Fruit fly (Drosophila melanogaster) whole organism, embryonic: ENCODE data around the gene Nopp140.

Experiments used
- Adf1 ChIP-seq: fragments of 200-800 bp; sonication (Bioruptor generic); IDR thresholded peaks from 2 replicates; pipeline ENCODE4 v1.3.6; 2022; ENCODE audit warnings: missing biosample characterization, missing genetic modification characterization
- CG10267 ChIP-seq: fragments of 200-800 bp; sonication (Bioruptor generic); optimal IDR thresholded peaks from 2 replicates; lab custom pipeline; 2018; ENCODE audit warnings: missing biosample characterization, mild to moderate bottlenecking, missing genetic modification characterization, moderate library complexity
- CG10366 ChIP-seq: fragments of 200-800 bp; sonication (Bioruptor generic); IDR thresholded peaks from 2 replicates; pipeline ENCODE4 v1.3.6; 2022; ENCODE audit warnings: missing biosample characterization, missing genetic modification characterization
- CG12104 ChIP-seq: fragments of 200-800 bp; sonication (Bioruptor generic); optimal IDR thresholded peaks from 3 replicates; lab custom pipeline; 2016; ENCODE audit warnings: missing biosample characterization, missing genetic modification characterization
- CG1792 ChIP-seq: fragments of 200-800 bp; sonication (Bioruptor generic); optimal IDR thresholded peaks from 2 replicates; lab custom pipeline; 2016; ENCODE audit warnings: missing biosample characterization, missing genetic modification characterization
- CG18599 ChIP-seq: fragments of 200-800 bp; sonication (Bioruptor generic); optimal IDR thresholded peaks from 3 replicates; lab custom pipeline; 2017; ENCODE audit warnings: missing biosample characterization, missing genetic modification characterization, mild to moderate bottlenecking, moderate library complexity, missing genetic modification reagents
- CG2712 ChIP-seq: fragments of 200-800 bp; optimal IDR thresholded peaks from 3 replicates; lab custom pipeline; 2019; ENCODE audit warnings: missing biosample characterization, mild to moderate bottlenecking, missing genetic modification characterization, moderate library complexity
- CG2889 ChIP-seq: fragments of 200-800 bp; sonication (Bioruptor generic); IDR thresholded peaks from 3 replicates; pipeline ENCODE4 v1.3.6; 2022; ENCODE audit warnings: missing biosample characterization, missing genetic modification characterization
- CG30020 ChIP-seq: fragments of 200-800 bp; optimal IDR thresholded peaks from 2 replicates; lab custom pipeline; 2019; ENCODE audit warnings: missing biosample characterization, mild to moderate bottlenecking, missing genetic modification characterization, moderate library complexity
- CG31365 ChIP-seq: fragments of 200-800 bp; sonication (Bioruptor generic); optimal IDR thresholded peaks from 2 replicates; lab custom pipeline; 2018; ENCODE audit warnings: missing biosample characterization, mild to moderate bottlenecking, missing genetic modification characterization
- CG31441 ChIP-seq: fragments of 200-800 bp; sonication (Bioruptor generic); IDR thresholded peaks from 2 replicates; pipeline ENCODE4 v1.3.6; 2022; ENCODE audit warnings: missing biosample characterization, missing genetic modification characterization
- CG32532 ChIP-seq: fragments of 200-800 bp; sonication (Bioruptor generic); IDR thresholded peaks from 2 replicates; pipeline ENCODE4 v1.3.6; 2022; ENCODE audit warnings: missing biosample characterization, missing genetic modification characterization
- CG34376 ChIP-seq: fragments of 200-800 bp; sonication (Bioruptor generic); optimal IDR thresholded peaks from 2 replicates; lab custom pipeline; 2018; ENCODE audit warnings: missing biosample characterization, mild to moderate bottlenecking, missing genetic modification characterization
- CG3726 ChIP-seq: fragments of 200-800 bp; sonication (Bioruptor generic); IDR thresholded peaks from 3 replicates; pipeline ENCODE4, ENCODE4 v1.3.6; 2022; ENCODE audit warnings: missing biosample characterization, missing genetic modification characterization
- CG42726 ChIP-seq: fragments of 200-800 bp; sonication (Bioruptor generic); IDR thresholded peaks from 2 replicates; pipeline ENCODE4 v1.3.6; 2022; ENCODE audit warnings: missing biosample characterization, missing genetic modification characterization; ENCODE audit not compliant: partially characterized antibody
- CG4707 ChIP-seq: fragments of 200-800 bp; sonication (Bioruptor generic); optimal IDR thresholded peaks from 2 replicates; lab custom pipeline; 2018; ENCODE audit warnings: missing biosample characterization, mild to moderate bottlenecking, missing genetic modification characterization, moderate library complexity
- CG4730 ChIP-seq: fragments of 200-800 bp; sonication (Bioruptor generic); IDR thresholded peaks from 2 replicates; pipeline ENCODE4 v1.3.6; 2022; ENCODE audit warnings: missing biosample characterization, missing genetic modification characterization
- CG6175 ChIP-seq: fragments of 200-800 bp; sonication (Bioruptor generic); IDR thresholded peaks from 3 replicates; pipeline ENCODE4 v1.3.6; 2022; ENCODE audit warnings: missing biosample characterization, missing genetic modification characterization
- CG6765 ChIP-seq: fragments of 200-800 bp; sonication (Bioruptor generic); optimal IDR thresholded peaks from 3 replicates; lab custom pipeline; 2017; ENCODE audit warnings: missing biosample characterization, mild to moderate bottlenecking, missing genetic modification characterization
- CG8290 ChIP-seq, 3 experiments: fragments of 200-800 bp; sonication (Bioruptor generic); optimal IDR thresholded peaks; 2 replicates each; lab custom pipeline; 2016 to 2019; ENCODE audit warnings: missing biosample characterization in 3 of 3, missing genetic modification characterization in 3 of 3, mild to moderate bottlenecking in 2 of 3, moderate library complexity in 1 of 3
- CG9609 ChIP-seq: fragments of 200-800 bp; sonication (Bioruptor generic); optimal IDR thresholded peaks from 3 replicates; lab custom pipeline; 2016; ENCODE audit warnings: missing biosample characterization, missing genetic modification characterization
- CG9797 ChIP-seq: fragments of 200-800 bp; sonication (Bioruptor generic); optimal IDR thresholded peaks from 3 replicates; lab custom pipeline; 2018; ENCODE audit warnings: missing biosample characterization, mild to moderate bottlenecking, missing genetic modification characterization
- D19A ChIP-seq: fragments of 200-800 bp; optimal IDR thresholded peaks from 3 replicates; lab custom pipeline; 2019; ENCODE audit warnings: missing biosample characterization, mild to moderate bottlenecking, missing genetic modification characterization, moderate library complexity
- Dfd ChIP-seq, 2 experiments: fragments of >200 bp; optimal IDR thresholded peaks; 2 replicates each; lab custom pipeline; 2017; ENCODE audit warnings: missing biosample characterization in 2 of 2, missing genetic modification characterization in 2 of 2
- Doc2 ChIP-seq: fragments of 200-800 bp; sonication (Bioruptor generic); IDR thresholded peaks from 2 replicates; pipeline ENCODE4 v1.3.6; 2022; ENCODE audit warnings: missing biosample characterization, missing genetic modification characterization
- Dp ChIP-seq: fragments of 200-800 bp; sonication (Bioruptor generic); optimal IDR thresholded peaks from 2 replicates; lab custom pipeline; 2018; ENCODE audit warnings: missing biosample characterization, mild to moderate bottlenecking, missing genetic modification characterization, moderate library complexity
- Fer2 ChIP-seq: fragments of 200-800 bp; sonication (Bioruptor generic); optimal IDR thresholded peaks from 2 replicates; lab custom pipeline; 2018; ENCODE audit warnings: missing biosample characterization, mild to moderate bottlenecking, missing genetic modification characterization, moderate library complexity
- Gug ChIP-seq: fragments of 200-800 bp; sonication (Bioruptor generic); IDR thresholded peaks from 4 replicates; pipeline ENCODE4 v1.3.6; 2022; ENCODE audit warnings: missing biosample characterization, missing genetic modification characterization
- HLH3B ChIP-seq: fragments of 200-800 bp; sonication (Bioruptor generic); IDR thresholded peaks from 2 replicates; pipeline ENCODE4 v1.3.6; 2022; ENCODE audit warnings: missing biosample characterization, missing genetic modification characterization
- NfI ChIP-seq: fragments of 200-800 bp; sonication (Bioruptor generic); optimal IDR thresholded peaks from 3 replicates; lab custom pipeline; 2018; ENCODE audit warnings: missing biosample characterization, mild to moderate bottlenecking, missing genetic modification characterization, moderate library complexity
- Oli ChIP-seq: fragments of 200-800 bp; sonication (Bioruptor generic); optimal IDR thresholded peaks from 2 replicates; lab custom pipeline; 2018; ENCODE audit warnings: missing biosample characterization, mild to moderate bottlenecking, missing genetic modification characterization, moderate library complexity
- bigmax ChIP-seq: fragments of 200-800 bp; sonication (Bioruptor generic); optimal IDR thresholded peaks from 2 replicates; lab custom pipeline; 2018; ENCODE audit warnings: missing biosample characterization, mild to moderate bottlenecking, missing genetic modification characterization
- br ChIP-seq: fragments of >200 bp; optimal IDR thresholded peaks from 2 replicates; lab custom pipeline; 2017
- cato ChIP-seq: fragments of 200-800 bp; sonication (Bioruptor generic); optimal IDR thresholded peaks from 2 replicates; lab custom pipeline; 2016; ENCODE audit warnings: missing biosample characterization, missing genetic modification characterization, borderline replicate concordance
- chif ChIP-seq, 2 experiments: fragments of 200-800 bp; sonication (Bioruptor generic); optimal IDR thresholded peaks; 3 replicates each; lab custom pipeline; 2016; ENCODE audit warnings: missing biosample characterization in 2 of 2, missing genetic modification characterization in 2 of 2
- fru ChIP-seq: fragments of >200 bp; optimal IDR thresholded peaks from 2 replicates; lab custom pipeline; 2017
- ftz-f1 ChIP-seq: fragments of 200-800 bp; sonication (Bioruptor generic); optimal IDR thresholded peaks from 2 replicates; lab custom pipeline; 2016; ENCODE audit warnings: missing biosample characterization, missing genetic modification characterization
- her ChIP-seq: fragments of 200-800 bp; sonication (Bioruptor generic); optimal IDR thresholded peaks from 2 replicates; lab custom pipeline; 2016; ENCODE audit warnings: missing biosample characterization, missing genetic modification characterization
- hkb ChIP-seq, 2 experiments: fragments of 200-800 bp in 1 of 2; fragments of >200 bp in 1 of 2; sonication (Bioruptor generic) in 1 of 2; IDR thresholded peaks in 1 of 2; optimal IDR thresholded peaks in 1 of 2; 2 replicates each; pipeline versions ENCODE4 v1.3.6 to Lab custom; 2017 to 2022; ENCODE audit warnings: missing biosample characterization in 1 of 2, missing genetic modification characterization in 1 of 2
- hth ChIP-seq: fragments of >200 bp; optimal IDR thresholded peaks from 2 replicates; lab custom pipeline; 2017; ENCODE audit warnings: inconsistent platforms
- lilli ChIP-seq: fragments of 200-800 bp; sonication (Bioruptor generic); optimal IDR thresholded peaks from 3 replicates; lab custom pipeline; 2016; ENCODE audit warnings: missing biosample characterization, missing genetic modification characterization
- lov ChIP-seq, 2 experiments: fragments of 200-800 bp in 1 of 2; fragments of >200 bp in 1 of 2; sonication (Bioruptor generic) in 1 of 2; IDR thresholded peaks in 1 of 2; optimal IDR thresholded peaks in 1 of 2; 2 replicates in 1 of 2; 3 replicates in 1 of 2; pipeline versions ENCODE4 v1.3.6 to Lab custom; 2017 to 2022; ENCODE audit warnings: missing biosample characterization in 1 of 2, missing genetic modification characterization in 1 of 2
- p53 ChIP-seq: fragments of 200-800 bp; sonication (Bioruptor generic); optimal IDR thresholded peaks from 2 replicates; lab custom pipeline; 2016; ENCODE audit warnings: missing biosample characterization, missing genetic modification characterization
- sens ChIP-seq: fragments of 200-800 bp; sonication (Bioruptor generic); peaks from one replicate; lab custom pipeline; 2016; ENCODE audit warnings: missing biosample characterization, missing genetic modification characterization
- seq ChIP-seq: fragments of 200-800 bp; sonication (Bioruptor generic); IDR thresholded peaks from 2 replicates; pipeline ENCODE4 v1.3.6; 2022; ENCODE audit warnings: missing biosample characterization, missing genetic modification characterization
- ssp ChIP-seq: fragments of 200-800 bp; sonication (Bioruptor generic); IDR thresholded peaks from 2 replicates; pipeline ENCODE4 v1.3.6; 2022; ENCODE audit warnings: missing biosample characterization, missing genetic modification characterization
- tx ChIP-seq: fragments of 200-800 bp; sonication (Bioruptor generic); optimal IDR thresholded peaks from 2 replicates; lab custom pipeline; 2016; ENCODE audit warnings: missing biosample characterization, missing genetic modification characterization
- unc-4 ChIP-seq: fragments of 200-800 bp; sonication (Bioruptor generic); IDR thresholded peaks from 2 replicates; pipeline ENCODE4 v1.3.6; 2022; ENCODE audit warnings: missing biosample characterization, missing genetic modification characterization; ENCODE audit not compliant: partially characterized antibody

Gene Nopp140

DNA sequence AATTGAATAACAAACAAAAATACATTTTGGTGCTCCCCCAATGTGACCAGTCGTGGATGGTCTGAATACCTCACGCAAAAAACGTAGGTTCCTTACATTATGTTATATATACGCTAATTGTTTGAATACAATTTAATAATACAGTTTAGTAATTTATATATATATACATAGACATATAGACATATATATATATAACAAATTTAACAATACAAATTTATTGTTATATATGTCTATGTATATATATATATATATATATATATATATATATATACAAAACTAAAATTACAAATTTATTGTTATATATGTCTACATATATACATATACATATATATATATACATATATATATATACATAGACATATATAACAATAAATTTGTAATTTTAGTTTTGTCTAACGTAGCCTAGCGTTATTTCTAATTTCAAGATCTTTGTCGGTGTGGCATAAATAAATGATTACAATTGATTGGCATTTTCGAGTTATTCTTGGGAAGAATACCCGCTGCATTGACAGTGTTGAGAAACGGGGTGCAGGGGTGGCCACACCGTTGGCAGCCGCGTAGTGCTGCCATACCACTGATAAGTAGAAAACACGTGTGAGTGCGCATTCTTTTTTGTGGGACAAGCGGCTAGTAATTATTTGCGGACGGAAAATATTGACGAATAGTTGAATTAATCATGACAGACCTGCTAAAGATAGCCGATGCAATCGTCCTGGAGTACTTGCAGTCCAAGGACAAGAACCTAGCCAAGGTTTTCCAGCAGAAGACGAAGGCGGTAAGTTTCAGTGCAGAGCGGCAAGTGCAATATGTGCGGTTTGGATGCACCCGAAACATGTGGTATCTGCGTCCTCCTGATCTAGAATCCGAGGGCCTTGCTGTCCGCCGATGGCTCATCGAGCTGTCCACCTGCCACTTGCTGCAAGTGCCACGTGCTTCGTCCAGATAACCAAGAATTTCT is at the start of gene Nopp140, which contains the start of gene CG7148 (continued):
- TF ChIP-seq CG42726 (GFP tag; lab: Robert Waterston, UW), result peak; percentile 35; the same call in 1 of the 2 replicates
- peak; percentile 36 for TF ChIP-seq ftz-f1 (GFP tag; lab: Kevin White, UChicago)
- peak; percentile 32 for TF ChIP-seq CG8290 (GFP tag; optimal IDR thresholded peaks at IDR 0.05; lab: Kevin White, UChicago)
- peak in 1 of 2 experiments; percentile 94 for TF ChIP-seq CG8290 (tag; optimal IDR thresholded peaks at IDR 0.05; lab: Kevin White, UChicago)
- peak; percentile 63 for TF ChIP-seq ssp (GFP tag; lab: Robert Waterston, UW)
- peak; percentile 68 for TF ChIP-seq her (GFP tag; lab: Kevin White, UChicago)
- TF ChIP-seq unc-4 (GFP tag; lab: Robert Waterston, UW), result no peak
- TF ChIP-seq CG1792 (GFP tag; lab: Kevin White, UChicago), result peak; percentile 10
- TF ChIP-seq Dp, result peak; percentile 34
- TF ChIP-seq Oli (tag; lab: Kevin White, UChicago), result peak; percentile 32
- no peak for TF ChIP-seq CG6175 (GFP tag; lab: Robert Waterston, UW)
- peak; percentile 68; the same call in 3 of the 4 replicates for TF ChIP-seq Gug
- TF ChIP-seq CG9609 (GFP tag; lab: Kevin White, UChicago), result peak; percentile 76
- TF ChIP-seq Dfd (GFP tag; optimal IDR thresholded peaks at IDR 0.05; lab: Kevin White, UChicago), result no peak
- TF ChIP-seq CG2712, result peak; percentile 68
- TF ChIP-seq CG4707 (GFP tag; lab: Kevin White, UChicago), result peak; percentile 16
- no peak for TF ChIP-seq fru
- TF ChIP-seq CG2889 (GFP tag; lab: Robert Waterston, UW), result 0 out of 3 replicates have a peak, but pooled peaks have one; percentile 43
- peak; percentile 43 for TF ChIP-seq CG4730 (GFP tag; lab: Robert Waterston, UW)
- peak; percentile 84 for TF ChIP-seq sens
- peak; percentile 74 for TF ChIP-seq CG30020 (tag; lab: Kevin White, UChicago)
- peak; percentile 70 for TF ChIP-seq lilli (GFP tag; lab: Kevin White, UChicago)
- peak; percentile 96 for TF ChIP-seq CG10267 (tag; lab: Kevin White, UChicago)
- TF ChIP-seq CG12104, result no peak
- no peak for TF ChIP-seq seq
- TF ChIP-seq cato (GFP tag; lab: Kevin White, UChicago), result no peak
- TF ChIP-seq NfI (GFP tag; lab: Kevin White, UChicago), result peak; percentile 81
- TF ChIP-seq chif (GFP tag; optimal IDR thresholded peaks at IDR 0.05; lab: Kevin White, UChicago), result peak; percentile 26 to 54
- no peak for TF ChIP-seq lov (optimal IDR thresholded peaks at IDR 0.05; lab: Kevin White, UChicago)
- peak; percentile 54; the same call in 1 of the 3 replicates for TF ChIP-seq lov (GFP tag; IDR thresholded peaks at IDR 0.05; lab: Robert Waterston, UW)
- peak; percentile 44 for TF ChIP-seq Fer2 (tag; lab: Kevin White, UChicago)
- no peak for TF ChIP-seq CG10366 (GFP tag; lab: Robert Waterston, UW)
- TF ChIP-seq Adf1, result peak; percentile 24; the same call in 1 of the 2 replicates
- TF ChIP-seq CG31441, result peak; percentile 61
- TF ChIP-seq CG18599 (GFP tag; lab: Kevin White, UChicago), result peak; percentile 75
- peak; percentile 40 for TF ChIP-seq p53 (GFP tag; lab: Kevin White, UChicago)
- TF ChIP-seq HLH3B (GFP tag; lab: Robert Waterston, UW), result peak; percentile 41; the same call in 1 of the 2 replicates
- TF ChIP-seq br, result no peak
- TF ChIP-seq Doc2 (GFP tag; lab: Robert Waterston, UW), result no peak
- TF ChIP-seq CG3726 (GFP tag; lab: Robert Waterston, UW), result no peak
- no peak for TF ChIP-seq hkb (optimal IDR thresholded peaks at IDR 0.05; lab: Kevin White, UChicago)
- peak; percentile 57 for TF ChIP-seq hkb (GFP tag; IDR thresholded peaks at IDR 0.05; lab: Robert Waterston, UW)
- TF ChIP-seq CG9797 (GFP tag; lab: Kevin White, UChicago), result peak; percentile 14
- peak; percentile 83 for TF ChIP-seq CG32532 (GFP tag; lab: Robert Waterston, UW)
- TF ChIP-seq CG34376 (GFP tag; lab: Kevin White, UChicago), result no peak
- no peak for TF ChIP-seq hth (lab: Kevin White, UChicago)
- TF ChIP-seq tx (GFP tag; lab: Kevin White, UChicago), result peak; percentile 37
- peak; percentile 40 for TF ChIP-seq CG6765 (GFP tag; lab: Kevin White, UChicago)
- TF ChIP-seq CG31365, result no peak
- TF ChIP-seq D19A (tag; lab: Kevin White, UChicago), result peak; percentile 62
- no peak for TF ChIP-seq bigmax
